Fruit fly (Drosophila melanogaster) whole organism, wandering third instar larva: ENCODE results near the gene Kmn2.
A peak's percentile ranks its signal among the peaks of the same experiment; 100 is the strongest.

Source experiments
- Abd-B ChIP-seq: fragments of >200 bp; optimal IDR thresholded peaks from 2 replicates; lab custom pipeline; 2017; ENCODE audit warnings: missing biosample characterization, missing genetic modification characterization
- GATAd ChIP-seq: sonication (Bioruptor generic); optimal IDR thresholded peaks from 2 replicates; lab custom pipeline; 2016; ENCODE audit warnings: missing biosample characterization, missing genetic modification characterization
- Hr78 ChIP-seq: fragments of >200 bp; optimal IDR thresholded peaks from 2 replicates; lab custom pipeline; 2017; ENCODE audit warnings: missing biosample characterization, missing genetic modification characterization
- Hr83 ChIP-seq: fragments of 200-300 bp; sonication (Bioruptor generic); optimal IDR thresholded peaks from 2 replicates; lab custom pipeline; 2016; ENCODE audit warnings: missing biosample characterization, mild to moderate bottlenecking, missing genetic modification characterization, moderate library complexity; ENCODE audit not compliant: poor library complexity, severe bottlenecking
- Myc ChIP-seq: fragments of >200 bp; optimal IDR thresholded peaks from 2 replicates; lab custom pipeline; 2017
- N ChIP-seq: fragments of >200 bp; optimal IDR thresholded peaks from 2 replicates; lab custom pipeline; 2018; ENCODE audit warnings: missing biosample characterization, missing external identifiers, missing genetic modification characterization
- OdsH ChIP-seq: fragments of 200-800 bp; sonication (Bioruptor generic); optimal IDR thresholded peaks from 2 replicates; lab custom pipeline; 2016; ENCODE audit warnings: missing biosample characterization, mild to moderate bottlenecking, missing genetic modification characterization
- Sp1 ChIP-seq: fragments of 200-800 bp; sonication (Bioruptor generic); optimal IDR thresholded peaks from 3 replicates; lab custom pipeline; 2019; ENCODE audit warnings: missing biosample characterization, mild to moderate bottlenecking, missing genetic modification characterization, moderate library complexity
- br ChIP-seq: fragments of 200-800 bp; sonication (Bioruptor generic); optimal IDR thresholded peaks from 2 replicates; lab custom pipeline; 2016; ENCODE audit warnings: missing biosample characterization, missing genetic modification characterization
- dl ChIP-seq, 2 experiments: fragments of 175-275, 200-275 bp in 1 of 2; fragments of 200-275 bp in 1 of 2; sonication (Bioruptor generic); optimal IDR thresholded peaks; lab custom pipeline; 2018; ENCODE audit warnings: mild to moderate bottlenecking in 2 of 2, missing biosample characterization in 2 of 2, missing genetic modification characterization in 2 of 2, moderate library complexity in 2 of 2; ENCODE audit not compliant: partially characterized antibody in 2 of 2, insufficient read depth in 1 of 2
- foxo ChIP-seq, 2 experiments: fragments of 200-800 bp; sonication (Bioruptor generic); optimal IDR thresholded peaks; 2 replicates in 1 of 2; 3 replicates in 1 of 2; lab custom pipeline; 2016 to 2017; ENCODE audit warnings: missing biosample characterization in 2 of 2, missing genetic modification characterization in 2 of 2
- fru ChIP-seq: fragments of 200-800 bp; sonication (Bioruptor generic); optimal IDR thresholded peaks from 3 replicates; lab custom pipeline; 2016; ENCODE audit warnings: missing biosample characterization, mild to moderate bottlenecking, missing genetic modification characterization
- psq ChIP-seq: fragments of 200-800 bp; sonication (Bioruptor generic); optimal IDR thresholded peaks from 3 replicates; lab custom pipeline; 2017; ENCODE audit warnings: missing biosample characterization, mild to moderate bottlenecking, missing genetic modification characterization, moderate library complexity
- usp ChIP-seq: fragments of >200 bp; optimal IDR thresholded peaks from 2 replicates; lab custom pipeline; 2017; ENCODE audit warnings: missing biosample characterization, missing genetic modification characterization

dm6 chr3R:8037896-8038295 is 36.8 kb upstream of the Kmn2 start:
- TF ChIP-seq psq (GFP tag; lab: Kevin White, UChicago) (no peak), N (GFP tag; lab: Kevin White, UChicago) (no peak), OdsH (GFP tag; lab: Kevin White, UChicago) (no peak), br (peak; percentile 1), fru (peak; percentile 46), GATAd (GFP tag; lab: Kevin White, UChicago) (no peak), Abd-B (GFP tag; lab: Kevin White, UChicago) (no peak), foxo (GFP tag; optimal IDR thresholded peaks at IDR 0.05; lab: Kevin White, UChicago) (peak in 1 of 2 experiments; percentile 53), Hr83 (GFP tag; lab: Kevin White, UChicago) (no peak), Hr78 (no peak), Myc (lab: Kevin White, UChicago) (no peak), Sp1 (GFP tag; lab: Kevin White, UChicago) (no peak), dl (GFP tag; optimal IDR thresholded peaks at IDR 0.05; lab: Kevin White, UChicago; ENCODE audit: insufficient read depth in 1 of 2, partially characterized antibody in 2 of 2) (no peak), usp (no peak)
